Fruit fly (Drosophila melanogaster): ENCODE measurements around the gene RpS13.

The RpS13 gene

DNA sequence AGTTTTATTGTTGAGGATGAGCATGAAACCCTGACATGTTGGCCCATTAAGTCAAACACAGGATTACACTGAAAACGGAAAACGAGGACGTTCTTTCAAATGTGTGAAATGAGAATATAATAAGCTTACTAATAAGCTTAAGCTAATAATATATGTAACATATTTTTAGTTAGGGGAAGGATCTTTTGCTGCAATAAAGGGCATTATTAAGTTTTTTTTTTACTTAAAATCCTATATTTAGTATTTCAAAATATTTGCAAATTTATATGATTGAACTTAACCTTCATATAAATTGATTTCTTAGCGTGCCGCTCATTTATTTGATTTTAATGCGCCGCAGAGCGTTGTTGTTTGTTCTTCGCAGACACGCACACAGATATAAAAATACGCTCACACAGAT is 31.3 kb downstream of the RpS13 start (continued):
- TF ChIP-seq Dip3 (GFP tag; optimal IDR thresholded peaks at IDR 0.05) (no peak), Atf3 (GFP tag; optimal IDR thresholded peaks at IDR 0.05) (no peak), cwo (GFP tag; optimal IDR thresholded peaks at IDR 0.05) (peak; percentile 12), CG17568 (GFP tag; optimal IDR thresholded peaks at IDR 0.05) (no peak), gsb (GFP tag; IDR thresholded peaks at IDR 0.05) (no peak), ap (GFP tag; IDR thresholded peaks at IDR 0.05) (no peak), CG7556 (GFP tag; optimal IDR thresholded peaks at IDR 0.05) (peak; percentile 29), her (GFP tag; optimal IDR thresholded peaks at IDR 0.05) (no peak), seq (GFP tag; IDR thresholded peaks at IDR 0.05) (no peak), crc (GFP tag; optimal IDR thresholded peaks at IDR 0.05) (no peak), trem (tag; optimal IDR thresholded peaks at IDR 0.05) (no peak), Mrtf (GFP tag; IDR thresholded peaks at IDR 0.05) (no peak), CG12769 (tag; optimal IDR thresholded peaks at IDR 0.05) (no peak), CG18262 (tag; optimal IDR thresholded peaks at IDR 0.05) (no peak), CG14667 (GFP tag; IDR thresholded peaks at IDR 0.05) (no peak), Hmx (GFP tag; optimal IDR thresholded peaks at IDR 0.05) (no peak), Med (GFP tag) (peak; percentile 65), Atf6 (GFP tag; IDR thresholded peaks at IDR 0.05) (peak; percentile 31; the same call in 1 of the 2 replicates), CG3995 (GFP tag; optimal IDR thresholded peaks at IDR 0.05) (no peak), stwl (tag; optimal IDR thresholded peaks at IDR 0.05) (no peak), CG17829 (tag; optimal IDR thresholded peaks at IDR 0.05) (no peak), CG2678 (tag; optimal IDR thresholded peaks at IDR 0.05) (peak; percentile 62), CG9797 (GFP tag; optimal IDR thresholded peaks at IDR 0.05) (no peak), CG3163 (GFP tag; optimal IDR thresholded peaks at IDR 0.05) (no peak), lab (GFP tag; optimal IDR thresholded peaks at IDR 0.05) (peak; percentile 26), CG15514 (GFP tag; optimal IDR thresholded peaks at IDR 0.05) (no peak), Abd-B (GFP tag; optimal IDR thresholded peaks at IDR 0.05) (peak; percentile 5), CG8089 (GFP tag; optimal IDR thresholded peaks at IDR 0.05) (no peak), gce (GFP tag; IDR thresholded peaks at IDR 0.05) (no peak), E2f1 (GFP tag; IDR thresholded peaks at IDR 0.05) (no peak), fd102C (GFP tag; optimal IDR thresholded peaks at IDR 0.05) (no peak), abd-A (tag; optimal IDR thresholded peaks at IDR 0.05) (peak; percentile 7), CG7839 (tag; optimal IDR thresholded peaks at IDR 0.05) (peak; percentile 32), BtbVII (GFP tag; optimal IDR thresholded peaks at IDR 0.05) (no peak), Bteb2 (GFP tag; optimal IDR thresholded peaks at IDR 0.05) (no peak), ttk (GFP tag; IDR thresholded peaks at IDR 0.05) (no peak), C15 (GFP tag; IDR thresholded peaks at IDR 0.05) (no peak), CG15073 (GFP tag; optimal IDR thresholded peaks at IDR 0.05) (no peak), cas (GFP tag; IDR thresholded peaks at IDR 0.05) (no peak), CG9727 (GFP tag; optimal IDR thresholded peaks at IDR 0.05) (peak; percentile 11), CG10321 (GFP tag; IDR thresholded peaks at IDR 0.05) (no peak), tgo (GFP tag; IDR thresholded peaks at IDR 0.05) (no peak), pb (GFP tag; optimal IDR thresholded peaks at IDR 0.05) (no peak), nerfin-1 (tag; optimal IDR thresholded peaks at IDR 0.05) (no peak), CG2889 (GFP tag; IDR thresholded peaks at IDR 0.05) (no peak), Hmr (GFP tag; optimal IDR thresholded peaks at IDR 0.05) (peak; percentile 44), gro (GFP tag; optimal IDR thresholded peaks at IDR 0.05) (no peak), CG11695 (GFP tag; IDR thresholded peaks at IDR 0.05) (0 out of 3 replicates have a peak, but pooled peaks have one; percentile 31), CG17361 (GFP tag; IDR thresholded peaks at IDR 0.05) (no peak), kay (GFP tag; optimal IDR thresholded peaks at IDR 0.05) (no peak), Hr51 (GFP tag; optimal IDR thresholded peaks at IDR 0.05) (peak in 1 of 2 experiments; percentile 30), Mad (GFP tag; optimal IDR thresholded peaks at IDR 0.05) (no peak)

Measured in whole organism, embryonic.